Worm (Caenorhabditis elegans) whole organism, late embryonic: ENCODE results near the gene T22B2.3.

Source experiments
- T23F11.4 ChIP-seq: fragments of 200-800 bp; sonication (Bioruptor generic); optimal IDR thresholded peaks from 2 replicates; lab custom pipeline; 2018; ENCODE audit warnings: mild to moderate bottlenecking, missing genetic modification characterization, missing compliant biosample characterization
- che-1 ChIP-seq: sonication (generic microtip); optimal IDR thresholded peaks from 2 replicates; lab custom pipeline; 2016; ENCODE audit warnings: mild to moderate bottlenecking, missing genetic modification characterization, missing compliant biosample characterization
- dmd-4 ChIP-seq: sonication (generic microtip); optimal IDR thresholded peaks from 2 replicates; lab custom pipeline; 2016; ENCODE audit warnings: borderline replicate concordance, missing genetic modification characterization, missing compliant biosample characterization
- elt-2 ChIP-seq: sonication (generic microtip); optimal IDR thresholded peaks from 2 replicates; lab custom pipeline; 2016; ENCODE audit warnings: missing genetic modification reagents, missing genetic modification characterization, missing compliant biosample characterization
- hlh-13 ChIP-seq: fragments of 200-800 bp; sonication (Bioruptor generic); optimal IDR thresholded peaks from 2 replicates; lab custom pipeline; 2018; ENCODE audit warnings: mild to moderate bottlenecking, missing genetic modification characterization, missing compliant biosample characterization
- hlh-6 ChIP-seq: sonication (generic microtip); optimal IDR thresholded peaks from 2 replicates; lab custom pipeline; 2016; ENCODE audit warnings: missing genotype, missing genetic modification characterization, missing compliant biosample characterization
- hlh-8 ChIP-seq: sonication (generic microtip); optimal IDR thresholded peaks from 2 replicates; lab custom pipeline; 2016; ENCODE audit warnings: missing genotype, missing genetic modification characterization, missing compliant biosample characterization
- nhr-232 ChIP-seq: sonication (generic microtip); optimal IDR thresholded peaks from 2 replicates; lab custom pipeline; 2016; ENCODE audit warnings: missing genetic modification characterization, missing compliant biosample characterization
- ztf-16 ChIP-seq: sonication (generic microtip); optimal IDR thresholded peaks from 2 replicates; lab custom pipeline; 2017; ENCODE audit warnings: missing genetic modification characterization, missing compliant biosample characterization

DNA sequence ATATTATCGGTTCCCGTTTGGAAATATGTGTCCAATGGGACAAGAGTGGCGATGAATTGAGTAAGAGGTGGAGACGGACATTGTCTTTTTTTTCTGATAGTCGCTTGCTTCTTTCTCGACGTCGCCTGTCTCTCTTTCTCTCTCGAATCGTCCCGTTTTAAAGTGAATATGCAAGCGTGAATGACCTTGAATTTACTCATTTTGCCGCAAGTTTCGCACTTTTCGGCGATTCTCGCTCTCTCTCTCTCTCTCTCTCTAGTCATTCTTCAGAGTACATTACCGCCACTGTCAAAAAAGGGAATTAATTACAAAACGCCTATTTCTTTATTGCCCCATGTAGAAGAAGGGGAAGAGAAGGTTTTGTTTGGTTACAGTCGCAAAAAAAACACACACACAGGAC, 49.4 kb upstream of the T22B2.3 start:
- TF ChIP-seq dmd-4 (no peak), T23F11.4 (no peak), che-1 (tag; lab: Kevin White, UChicago) (no peak), nhr-232 (tag; lab: Kevin White, UChicago) (no peak), ztf-16 (tag; lab: Kevin White, UChicago) (no peak), hlh-8 (tag; lab: Kevin White, UChicago) (no peak), hlh-13 (no peak), hlh-6 (tag; lab: Kevin White, UChicago) (no peak), elt-2 (tag; lab: Kevin White, UChicago) (no peak)
